Worm (Caenorhabditis elegans): ENCODE results near the gene F58H1.8.

- TF ChIP-seq nhr-179 (tag; optimal IDR thresholded peaks at IDR 0.05): no peak
- no peak for TF ChIP-seq tbp1 (GFP tag; optimal IDR thresholded peaks at IDR 0.05)
- no peak for TF ChIP-seq dpl-1 (GFP tag; optimal IDR thresholded peaks at IDR 0.05)
- TF ChIP-seq rpc-1 (optimal IDR thresholded peaks at IDR 0.05): no peak
- no peak for TF ChIP-seq rpc-1 (tag; optimal IDR thresholded peaks at IDR 0.05)
- TF ChIP-seq nfya-2 (GFP tag; IDR thresholded peaks at IDR 0.05): no peak
- no peak for TF ChIP-seq lag-1 (GFP tag; IDR thresholded peaks at IDR 0.05)
- TF ChIP-seq unc-130 (GFP tag; optimal IDR thresholded peaks at IDR 0.05): no peak
- no peak for TF ChIP-seq pha-4 (tag; optimal IDR thresholded peaks at IDR 0.05)
- no peak for TF ChIP-seq B0261.1 (tag; optimal IDR thresholded peaks at IDR 0.05)
These were observed 34.8 kb upstream of the F58H1.8 start for ce11 chrV:11900127-11900526.
